Fruit fly (Drosophila melanogaster) whole organism, wandering third instar larva: ENCODE results near the gene CG8132.

Experiments
- Abd-B ChIP-seq: fragments of >200 bp; optimal IDR thresholded peaks from 2 replicates; lab custom pipeline; 2017; ENCODE audit warnings: missing biosample characterization, missing genetic modification characterization
- CrebA ChIP-seq: fragments of 200-800 bp; sonication (Bioruptor generic); optimal IDR thresholded peaks from 2 replicates; lab custom pipeline; 2016; ENCODE audit warnings: missing biosample characterization, mild to moderate bottlenecking, missing genetic modification characterization, borderline replicate concordance
- GATAd ChIP-seq: sonication (Bioruptor generic); optimal IDR thresholded peaks from 2 replicates; lab custom pipeline; 2016; ENCODE audit warnings: missing biosample characterization, missing genetic modification characterization
- HLH106 ChIP-seq: fragments of 200-800 bp; optimal IDR thresholded peaks from 3 replicates; lab custom pipeline; 2019; ENCODE audit warnings: missing biosample characterization, mild to moderate bottlenecking, missing genetic modification characterization, moderate library complexity
- Hr78 ChIP-seq: fragments of >200 bp; optimal IDR thresholded peaks from 2 replicates; lab custom pipeline; 2017; ENCODE audit warnings: missing biosample characterization, missing genetic modification characterization
- Myc ChIP-seq: fragments of >200 bp; optimal IDR thresholded peaks from 2 replicates; lab custom pipeline; 2017
- OdsH ChIP-seq: fragments of 200-800 bp; sonication (Bioruptor generic); optimal IDR thresholded peaks from 2 replicates; lab custom pipeline; 2016; ENCODE audit warnings: missing biosample characterization, mild to moderate bottlenecking, missing genetic modification characterization
- dsf ChIP-seq: sonication (Bioruptor generic); optimal IDR thresholded peaks from 2 replicates; lab custom pipeline; 2016; ENCODE audit warnings: missing biosample characterization, missing genetic modification characterization, borderline replicate concordance
- foxo ChIP-seq, 2 experiments: fragments of 200-800 bp; sonication (Bioruptor generic); optimal IDR thresholded peaks; 2 replicates in 1 of 2; 3 replicates in 1 of 2; lab custom pipeline; 2016 to 2017; ENCODE audit warnings: missing biosample characterization in 2 of 2, missing genetic modification characterization in 2 of 2

dm6 chr3R:9355195-9355594 lies 46.1 kb upstream of the CG8132 start, which contains the start of gene CG43675:
- no peak for TF ChIP-seq CrebA (GFP tag; lab: Kevin White, UChicago)
- no peak for TF ChIP-seq dsf
- TF ChIP-seq foxo (GFP tag; optimal IDR thresholded peaks at IDR 0.05; lab: Kevin White, UChicago), result no peak
- no peak for TF ChIP-seq Myc (lab: Kevin White, UChicago)
- no peak for TF ChIP-seq Hr78 (GFP tag; lab: Kevin White, UChicago)
- no peak for TF ChIP-seq HLH106 (tag; lab: Kevin White, UChicago)
- no peak for TF ChIP-seq Abd-B
- no peak for TF ChIP-seq GATAd (GFP tag; lab: Kevin White, UChicago)
- no peak for TF ChIP-seq OdsH (GFP tag; lab: Kevin White, UChicago)
